Worm (Caenorhabditis elegans) whole organism, L4 larva: ENCODE measurements around the gene moc-6.

Experiments
- F44E2.7 ChIP-seq: fragments of 200-800 bp; sonication (Bioruptor generic); IDR thresholded peaks from 2 replicates; pipeline ENCODE4 v2.1.2; 2022; ENCODE audit warnings: missing genetic modification characterization, missing compliant biosample characterization
- R02D3.7 ChIP-seq: fragments of 150-350 bp; sonication (generic microtip); optimal IDR thresholded peaks from 3 replicates; lab custom pipeline; 2014; ENCODE audit warnings: missing biosample characterization, missing genetic modification characterization
- T26A8.4 ChIP-seq: fragments of 200-800 bp; sonication (Bioruptor generic); IDR thresholded peaks from 2 replicates; pipeline ENCODE4 v1.3.6; 2022; ENCODE audit warnings: missing genetic modification characterization, missing compliant biosample characterization
- Y105C5A.15 ChIP-seq: fragments of 200-800 bp; sonication (Bioruptor generic); IDR thresholded peaks from 2 replicates; pipeline ENCODE4 v1.3.6; 2022; ENCODE audit warnings: missing genetic modification characterization, missing compliant biosample characterization
- ZK337.2 ChIP-seq: fragments of 200-800 bp; sonication (Bioruptor generic); IDR thresholded peaks from 2 replicates; pipeline ENCODE4 v1.3.6; 2022; ENCODE audit warnings: missing genetic modification reagents, missing genetic modification characterization, missing compliant biosample characterization
- attf-4 ChIP-seq: sonication (generic microtip); optimal IDR thresholded peaks from 3 replicates; lab custom pipeline; 2017; ENCODE audit warnings: missing biosample characterization, missing genetic modification characterization
- ceh-20 ChIP-seq: fragments of 200-800 bp; sonication (Bioruptor generic); IDR thresholded peaks from 2 replicates; pipeline ENCODE4 v1.3.6; 2022; ENCODE audit warnings: missing genetic modification reagents, missing genetic modification characterization, missing compliant biosample characterization
- ceh-28 ChIP-seq: fragments of 150-350 bp; optimal IDR thresholded peaks from 2 replicates; lab custom pipeline; 2014; ENCODE audit warnings: missing biosample characterization, missing genetic modification reagents, missing genetic modification characterization
- ceh-44 ChIP-seq: fragments of 200-800 bp; sonication (Bioruptor generic); IDR thresholded peaks from 2 replicates; pipeline ENCODE4 v1.3.6; 2022; ENCODE audit warnings: missing genetic modification reagents, missing genetic modification characterization, missing compliant biosample characterization
- ceh-62 ChIP-seq: sonication (generic microtip); optimal IDR thresholded peaks from 2 replicates; lab custom pipeline; 2017; ENCODE audit warnings: missing biosample characterization, missing genetic modification characterization
- ceh-82 ChIP-seq: sonication (generic microtip); optimal IDR thresholded peaks from 2 replicates; lab custom pipeline; 2017; ENCODE audit warnings: missing biosample characterization, missing genetic modification characterization
- cey-2 ChIP-seq: sonication (generic microtip); optimal IDR thresholded peaks from 3 replicates; lab custom pipeline; 2017; ENCODE audit warnings: missing genetic modification characterization, mild to moderate bottlenecking, missing compliant biosample characterization, antibody characterized with exemption, borderline replicate concordance; ENCODE audit not compliant: insufficient read depth
- daf-12 ChIP-seq: fragments of 150-350 bp; optimal IDR thresholded peaks from 2 replicates; lab custom pipeline; 2014; ENCODE audit warnings: missing biosample characterization, missing genetic modification reagents, missing genetic modification characterization
- daf-16 ChIP-seq, 3 experiments: sonication (generic microtip); optimal IDR thresholded peaks; 2 replicates each; lab custom pipeline; 2016 to 2017; ENCODE audit warnings: missing genetic modification characterization in 3 of 3, missing genetic modification reagents in 3 of 3, mild to moderate bottlenecking in 2 of 3, missing compliant biosample characterization in 2 of 3, missing biosample characterization in 1 of 3, moderate library complexity in 1 of 3
- daf-8 ChIP-seq: fragments of 200-800 bp; sonication (Bioruptor generic); IDR thresholded peaks from 2 replicates; pipeline ENCODE4 v1.3.6; 2022; ENCODE audit warnings: missing genetic modification characterization, missing compliant biosample characterization
- dmd-8 ChIP-seq: fragments of 200-800 bp; sonication (Bioruptor generic); IDR thresholded peaks from 2 replicates; pipeline ENCODE4 v1.3.6; 2022; ENCODE audit warnings: missing genetic modification characterization, missing compliant biosample characterization
- duxl-1 ChIP-seq: sonication (generic microtip); optimal IDR thresholded peaks from 2 replicates; lab custom pipeline; 2016; ENCODE audit warnings: mild to moderate bottlenecking, missing genetic modification characterization, moderate library complexity, missing compliant biosample characterization; ENCODE audit not compliant: poor library complexity
- egl-27 ChIP-seq: sonication (generic microtip); optimal IDR thresholded peaks from 3 replicates; lab custom pipeline; 2017; ENCODE audit warnings: missing biosample characterization, missing genetic modification reagents, missing genetic modification characterization
- egl-43 ChIP-seq: fragments of 200-800 bp; sonication (Bioruptor generic); IDR thresholded peaks from 2 replicates; pipeline ENCODE4 v1.3.6; 2022; ENCODE audit warnings: missing genetic modification reagents, missing genetic modification characterization, missing compliant biosample characterization
- fkh-10 ChIP-seq: fragments of 150-350 bp; optimal IDR thresholded peaks from 2 replicates; lab custom pipeline; 2014; ENCODE audit warnings: missing biosample characterization, missing genetic modification reagents, missing genetic modification characterization
- hlh-11 ChIP-seq: fragments of 200-800 bp; sonication (Bioruptor generic); optimal IDR thresholded peaks from 2 replicates; lab custom pipeline; 2018; ENCODE audit warnings: mild to moderate bottlenecking, missing genetic modification characterization, missing compliant biosample characterization
- hlh-30 ChIP-seq: sonication (generic microtip); optimal IDR thresholded peaks from 2 replicates; lab custom pipeline; 2017; ENCODE audit warnings: antibody characterized with exemption, mild to moderate bottlenecking, missing genetic modification characterization, missing compliant biosample characterization; ENCODE audit not compliant: insufficient read depth
- lin-1 ChIP-seq: fragments of 200-800 bp; sonication (Bioruptor generic); IDR thresholded peaks from 2 replicates; pipeline ENCODE4 v1.3.6; 2022; ENCODE audit warnings: missing genetic modification reagents, missing genetic modification characterization, missing compliant biosample characterization
- lin-13 ChIP-seq: fragments of 150-350 bp; optimal IDR thresholded peaks from 2 replicates; lab custom pipeline; 2014; ENCODE audit warnings: missing biosample characterization, missing genetic modification reagents, missing genetic modification characterization
- lin-29 ChIP-seq: fragments of 200-800 bp; sonication (Bioruptor generic); IDR thresholded peaks from 2 replicates; pipeline ENCODE4 v1.3.6; 2022; ENCODE audit warnings: missing genetic modification reagents, missing genetic modification characterization, missing compliant biosample characterization
- lin-39 ChIP-seq: fragments of 150-350 bp; optimal IDR thresholded peaks from 2 replicates; lab custom pipeline; 2014; ENCODE audit warnings: missing biosample characterization, missing genetic modification reagents, missing genetic modification characterization
- lir-3 ChIP-seq: sonication (generic microtip); optimal IDR thresholded peaks from 2 replicates; lab custom pipeline; 2016; ENCODE audit warnings: mild to moderate bottlenecking, missing genetic modification characterization, missing compliant biosample characterization
- mdt-29 ChIP-seq: fragments of 200-800 bp; sonication (Bioruptor generic); IDR thresholded peaks from 2 replicates; pipeline ENCODE4 v1.3.6; 2022; ENCODE audit warnings: missing genetic modification reagents, missing genetic modification characterization, missing compliant biosample characterization
- mep-1 ChIP-seq: fragments of 150-350 bp; sonication (generic microtip); optimal IDR thresholded peaks from 3 replicates; lab custom pipeline; 2014; ENCODE audit warnings: missing biosample characterization, missing genetic modification characterization
- mes-2 ChIP-seq: sonication (generic microtip); optimal IDR thresholded peaks from 2 replicates; lab custom pipeline; 2016; ENCODE audit warnings: missing genotype, mild to moderate bottlenecking, missing genetic modification characterization, missing compliant biosample characterization; ENCODE audit not compliant: poor library complexity, severe bottlenecking
- mxl-3 ChIP-seq: fragments of 200-800 bp; sonication (Bioruptor generic); optimal IDR thresholded peaks from 2 replicates; lab custom pipeline; 2018; ENCODE audit warnings: mild to moderate bottlenecking, missing genetic modification characterization, missing compliant biosample characterization
- nhr-10 ChIP-seq: fragments of 150-350 bp; optimal IDR thresholded peaks from 2 replicates; lab custom pipeline; 2014; ENCODE audit warnings: missing biosample characterization, missing genetic modification characterization
- nhr-102 ChIP-seq: sonication (generic microtip); optimal IDR thresholded peaks from 2 replicates; lab custom pipeline; 2016; ENCODE audit warnings: mild to moderate bottlenecking, missing genetic modification characterization, moderate library complexity, missing compliant biosample characterization
- nhr-237 ChIP-seq: sonication (generic microtip); optimal IDR thresholded peaks from 2 replicates; lab custom pipeline; 2017; ENCODE audit warnings: missing biosample characterization, missing genetic modification characterization
- nhr-25 ChIP-seq: sonication (generic microtip); optimal IDR thresholded peaks from 2 replicates; lab custom pipeline; 2017; ENCODE audit warnings: missing genetic modification characterization, mild to moderate bottlenecking, missing compliant biosample characterization, antibody characterized with exemption, moderate library complexity, borderline replicate concordance; ENCODE audit not compliant: insufficient read depth
- nhr-6 ChIP-seq: fragments of 150-350 bp; optimal IDR thresholded peaks from 2 replicates; lab custom pipeline; 2014; ENCODE audit warnings: missing biosample characterization, missing genetic modification characterization
- rbr-2 ChIP-seq: sonication (generic microtip); optimal IDR thresholded peaks from 2 replicates; lab custom pipeline; 2016; ENCODE audit warnings: missing genotype, missing genetic modification characterization, missing compliant biosample characterization
- set-16 ChIP-seq: fragments of 200-800 bp; sonication (Bioruptor generic); IDR thresholded peaks from 2 replicates; pipeline ENCODE4 v1.3.6; 2022; ENCODE audit warnings: missing genetic modification reagents, missing genetic modification characterization, missing compliant biosample characterization
- skn-1 ChIP-seq: fragments of 150-350 bp; optimal IDR thresholded peaks from 2 replicates; lab custom pipeline; 2014; ENCODE audit warnings: missing biosample characterization, missing genetic modification characterization
- snpc-1.2 ChIP-seq: fragments of 200-800 bp; sonication (Bioruptor generic); IDR thresholded peaks from 2 replicates; pipeline ENCODE4 v1.3.6; 2022; ENCODE audit warnings: missing genetic modification reagents, missing genetic modification characterization, missing compliant biosample characterization
- snpc-4 ChIP-seq: fragments of 150-350 bp; optimal IDR thresholded peaks from 2 replicates; lab custom pipeline; 2014; ENCODE audit warnings: missing biosample characterization, missing genetic modification characterization
- spr-1 ChIP-seq: sonication (generic microtip); optimal IDR thresholded peaks from 2 replicates; lab custom pipeline; 2016; ENCODE audit warnings: mild to moderate bottlenecking, missing genetic modification characterization, missing compliant biosample characterization
- tag-97 ChIP-seq: fragments of 200-800 bp; sonication (Bioruptor generic); IDR thresholded peaks from 2 replicates; pipeline ENCODE4 v1.3.6; 2022; ENCODE audit warnings: missing genetic modification characterization, missing compliant biosample characterization
- tra-1 ChIP-seq: fragments of 200-800 bp; sonication (Bioruptor generic); IDR thresholded peaks from 2 replicates; pipeline ENCODE4 v1.3.6; 2022; ENCODE audit warnings: missing genetic modification reagents, missing genetic modification characterization, missing compliant biosample characterization
- unc-62 ChIP-seq, 3 experiments: fragments of 150-350 bp in 1 of 3; sonication (generic microtip); optimal IDR thresholded peaks in 2 of 3; peaks in 1 of 3; 1 replicate in 1 of 3; 2 replicates in 2 of 3; lab custom pipeline; 2014 to 2017; ENCODE audit warnings: missing biosample characterization in 3 of 3, missing genetic modification characterization in 3 of 3, missing genetic modification reagents in 3 of 3, missing genotype in 1 of 3
- zfp-3 ChIP-seq: fragments of 200-800 bp; sonication (Bioruptor generic); conservative IDR thresholded peaks from 2 replicates; pipeline ENCODE4 v1.3.6; 2022; ENCODE audit warnings: missing genetic modification reagents, missing genetic modification characterization, missing compliant biosample characterization
- zip-11 ChIP-seq: fragments of 200-800 bp; sonication (Bioruptor generic); IDR thresholded peaks from 2 replicates; pipeline ENCODE4 v1.3.6; 2022; ENCODE audit warnings: missing genetic modification characterization, missing compliant biosample characterization
- zip-2 ChIP-seq: fragments of 150-350 bp; optimal IDR thresholded peaks from 2 replicates; lab custom pipeline; 2014; ENCODE audit warnings: missing biosample characterization, missing genetic modification characterization
- ztf-11 ChIP-seq: fragments of 150-350 bp; optimal IDR thresholded peaks from 2 replicates; lab custom pipeline; 2014; ENCODE audit warnings: missing biosample characterization, missing genetic modification characterization

moc-6 gene

ce11 chrIII:5196298-5197045, 682 bp downstream of the moc-6 start:
- TF ChIP-seq snpc-1.2 (no peak), egl-43 (GFP tag; lab: Robert Waterston, UW) (0 out of 2 replicates have a peak, but pooled peaks have one; percentile 7), ZK337.2 (GFP tag; lab: Robert Waterston, UW) (no peak), lin-39 (tag; lab: Kevin White, UChicago) (no peak), ceh-20 (GFP tag; lab: Robert Waterston, UW) (no peak; the same call in 1 of the 2 replicates), zip-11 (GFP tag; lab: Robert Waterston, UW) (no peak), mes-2 (no peak), spr-1 (tag; lab: Kevin White, UChicago) (no peak), ceh-82 (no peak), duxl-1 (tag; lab: Kevin White, UChicago) (peak; percentile 66), lin-1 (GFP tag; lab: Robert Waterston, UW) (no peak; the same call in 1 of the 2 replicates), T26A8.4 (GFP tag; lab: Robert Waterston, UW) (peak; percentile 71), lin-13 (peak; percentile 54), nhr-6 (tag; lab: Kevin White, UChicago) (peak; percentile 38), unc-62 (GFP tag; optimal IDR thresholded peaks at IDR 0.05 in 1 of 2; lab: Kevin White, UChicago) (peak in 1 of 2 experiments; percentile 60), unc-62 (tag; optimal IDR thresholded peaks at IDR 0.05; lab: Kevin White, UChicago) (no peak), Y105C5A.15 (no peak), daf-12 (tag; lab: Kevin White, UChicago) (no peak), hlh-30 (tag; lab: Kevin White, UChicago) (no peak), nhr-102 (tag; lab: Kevin White, UChicago) (peak; percentile 83), set-16 (GFP tag; lab: Robert Waterston, UW) (no peak), egl-27 (tag; lab: Kevin White, UChicago) (no peak), hlh-11 (tag; lab: Kevin White, UChicago) (peak; percentile 24), snpc-4 (tag; lab: Kevin White, UChicago) (no peak), tag-97 (GFP tag; lab: Robert Waterston, UW) (no peak), F44E2.7 (GFP tag; lab: Robert Waterston, UW) (no peak), attf-4 (tag; lab: Kevin White, UChicago) (no peak), zfp-3 (peak; percentile 90), zip-2 (tag; lab: Kevin White, UChicago) (no peak), skn-1 (tag; lab: Kevin White, UChicago) (no peak), ztf-11 (no peak), tra-1 (GFP tag; lab: Robert Waterston, UW) (no peak), daf-8 (no peak), nhr-10 (tag; lab: Kevin White, UChicago) (no peak), dmd-8 (GFP tag; lab: Robert Waterston, UW) (no peak), R02D3.7 (tag; lab: Kevin White, UChicago) (no peak), lin-29 (GFP tag; lab: Robert Waterston, UW) (no peak), fkh-10 (GFP tag; lab: Kevin White, UChicago) (no peak), ceh-44 (no peak), ceh-62 (tag; lab: Kevin White, UChicago) (no peak), mdt-29 (GFP tag; lab: Robert Waterston, UW) (no peak; the same call in 1 of the 2 replicates), daf-16 (GFP tag; optimal IDR thresholded peaks at IDR 0.05; lab: Kevin White, UChicago) (no peak), daf-16 (tag; optimal IDR thresholded peaks at IDR 0.05; lab: Kevin White, UChicago) (peak; percentile 54), nhr-25 (tag; lab: Kevin White, UChicago) (peak; percentile 27), cey-2 (tag; lab: Kevin White, UChicago) (no peak), mep-1 (tag; lab: Kevin White, UChicago) (peak; percentile 35), lir-3 (no peak), mxl-3 (GFP tag; lab: Kevin White, UChicago) (no peak), nhr-237 (no peak), rbr-2 (peak; percentile 14), ceh-28 (tag; lab: Kevin White, UChicago) (no peak)
